Fruit fly (Drosophila melanogaster): ENCODE results near the gene CG3942.

The CG3942 gene

dm6 chr3R:12251534-12251933 is 2.5 kb upstream of the CG3942 start:
- TF ChIP-seq noc (tag; optimal IDR thresholded peaks at IDR 0.05): no peak

dm6 chr3R:12252457-12253065 is 1.4 kb upstream of the CG3942 start:
- no peak for TF ChIP-seq noc (tag; optimal IDR thresholded peaks at IDR 0.05)

- TF ChIP-seq noc (tag; optimal IDR thresholded peaks at IDR 0.05): no peak
These were observed 4.5 kb downstream of the CG3942 start, which contains the start of the genes CG44037 and svp for dm6 chr3R:12258437-12258836. Gene CG44037 (plus strand): TSS chr3R:12258737. Gene svp (plus strand): TSS chr3R:12258737.

dm6 chr3R:12259013-12259412 is 5.0 kb downstream of the CG3942 start:
- peak; percentile 58 for TF ChIP-seq noc (tag; optimal IDR thresholded peaks at IDR 0.05)

- TF ChIP-seq noc (tag; optimal IDR thresholded peaks at IDR 0.05): no peak
These were observed 5.8 kb downstream of the CG3942 start for dm6 chr3R:12259819-12260218.

- TF ChIP-seq noc (tag; optimal IDR thresholded peaks at IDR 0.05): no peak
These were observed 6.7 kb downstream of the CG3942 start, which contains the start of gene CG44038 for dm6 chr3R:12260669-12261068. Gene CG44038 (plus strand): TSS chr3R:12260969.

- no peak for TF ChIP-seq noc (tag; optimal IDR thresholded peaks at IDR 0.05)
These were observed 16.0 kb downstream of the CG3942 start for dm6 chr3R:12269889-12270403.

- TF ChIP-seq noc (tag; optimal IDR thresholded peaks at IDR 0.05): no peak
These were observed 16.6 kb downstream of the CG3942 start, which contains the start of gene CG17738 for dm6 chr3R:12270590-12270989. Gene CG17738 (plus strand): TSS chr3R:12270890.

- TF ChIP-seq noc (tag; optimal IDR thresholded peaks at IDR 0.05): no peak
These were observed 18.8 kb downstream of the CG3942 start, which contains the start of gene Sfp87B for dm6 chr3R:12272826-12273225. Gene Sfp87B (plus strand): TSS chr3R:12273126.

- no peak for TF ChIP-seq noc (tag; optimal IDR thresholded peaks at IDR 0.05)
These were observed 25.0 kb downstream of the CG3942 start for dm6 chr3R:12279019-12279418.

dm6 chr3R:12280729-12281342 is 26.8 kb downstream of the CG3942 start:
- TF ChIP-seq noc (tag; optimal IDR thresholded peaks at IDR 0.05): no peak

dm6 chr3R:12285589-12285988 is 31.6 kb downstream of the CG3942 start:
- no peak for TF ChIP-seq noc (tag; optimal IDR thresholded peaks at IDR 0.05)

- no peak for TF ChIP-seq noc (tag; optimal IDR thresholded peaks at IDR 0.05)
These were observed 34.8 kb downstream of the CG3942 start for dm6 chr3R:12288580-12289299.

- no peak for TF ChIP-seq noc (tag; optimal IDR thresholded peaks at IDR 0.05)
These were observed 36.7 kb downstream of the CG3942 start for dm6 chr3R:12290466-12291237.

- no peak for TF ChIP-seq noc (tag; optimal IDR thresholded peaks at IDR 0.05)
These were observed 37.9 kb downstream of the CG3942 start for dm6 chr3R:12291872-12292271.

dm6 chr3R:12297261-12297660 is 43.3 kb downstream of the CG3942 start:
- no peak for TF ChIP-seq noc (tag; optimal IDR thresholded peaks at IDR 0.05)
